Worm (Caenorhabditis elegans) whole organism, L1 larva: Measurements from ENCODE around the gene C34E10.10.

Source experiments
- C04F5.9 ChIP-seq: sonication (generic microtip); optimal IDR thresholded peaks from 2 replicates; lab custom pipeline; 2016; ENCODE audit warnings: missing genetic modification characterization, missing compliant biosample characterization
- C16A3.4 ChIP-seq: fragments of 150-350 bp; optimal IDR thresholded peaks from 2 replicates; lab custom pipeline; 2014; ENCODE audit warnings: missing biosample characterization, missing genetic modification characterization
- C34B4.2 ChIP-seq: sonication (generic microtip); optimal IDR thresholded peaks from 2 replicates; lab custom pipeline; 2017; ENCODE audit warnings: mild to moderate bottlenecking, missing genetic modification characterization, missing compliant biosample characterization
- F16B12.6 ChIP-seq: fragments of 150-350 bp; optimal IDR thresholded peaks from 2 replicates; lab custom pipeline; 2014; ENCODE audit warnings: missing biosample characterization, missing genetic modification characterization
- aha-1 ChIP-seq: fragments of 150-350 bp; optimal IDR thresholded peaks from 2 replicates; lab custom pipeline; 2014; ENCODE audit warnings: missing biosample characterization, missing genetic modification characterization
- alr-1 ChIP-seq: fragments of 200-800 bp; sonication (Bioruptor generic); optimal IDR thresholded peaks from 2 replicates; lab custom pipeline; 2018; ENCODE audit warnings: borderline replicate concordance, mild to moderate bottlenecking, missing genetic modification characterization, missing compliant biosample characterization
- aly-2 ChIP-seq: fragments of 150-350 bp; optimal IDR thresholded peaks from 2 replicates; lab custom pipeline; 2014; ENCODE audit warnings: missing biosample characterization, missing genetic modification characterization
- blmp-1 ChIP-seq: fragments of 150-350 bp; optimal IDR thresholded peaks from 2 replicates; lab custom pipeline; 2014; ENCODE audit warnings: missing biosample characterization, missing genetic modification characterization
- ceh-63 ChIP-seq: fragments of 200-800 bp; sonication (Bioruptor generic); optimal IDR thresholded peaks from 2 replicates; lab custom pipeline; 2018; ENCODE audit warnings: mild to moderate bottlenecking, missing genetic modification characterization, missing compliant biosample characterization
- ceh-90 ChIP-seq: sonication (generic microtip); optimal IDR thresholded peaks from 2 replicates; lab custom pipeline; 2016; ENCODE audit warnings: missing genetic modification characterization, missing compliant biosample characterization
- ces-1 ChIP-seq: fragments of 150-350 bp; optimal IDR thresholded peaks from 2 replicates; lab custom pipeline; 2014; ENCODE audit warnings: missing biosample characterization, missing genetic modification reagents, missing genetic modification characterization
- efl-1 ChIP-seq, 4 experiments: fragments of 150-350 bp; optimal IDR thresholded peaks in 3 of 4; peaks in 1 of 4; 1 replicate in 1 of 4; 2 replicates in 3 of 4; lab custom pipeline; 2014; ENCODE audit warnings: missing biosample characterization in 2 of 4, missing genetic modification characterization in 2 of 4, missing genetic modification reagents in 2 of 4
- ets-5 ChIP-seq: fragments of 200-800 bp; sonication (Bioruptor generic); IDR thresholded peaks from 2 replicates; pipeline ENCODE4 v1.3.6; 2022; ENCODE audit warnings: missing genetic modification characterization, missing compliant biosample characterization
- fkh-10 ChIP-seq: sonication (generic microtip); optimal IDR thresholded peaks from 2 replicates; lab custom pipeline; 2017; ENCODE audit warnings: missing biosample characterization, missing genetic modification reagents, missing genetic modification characterization
- fkh-8 ChIP-seq: sonication (generic microtip); optimal IDR thresholded peaks from 2 replicates; lab custom pipeline; 2016; ENCODE audit warnings: mild to moderate bottlenecking, missing genetic modification characterization, missing compliant biosample characterization
- fos-1 ChIP-seq: fragments of 150-350 bp; optimal IDR thresholded peaks from 2 replicates; lab custom pipeline; 2014; ENCODE audit warnings: missing biosample characterization, missing genetic modification characterization
- grh-1 ChIP-seq: fragments of 200-800 bp; sonication (Bioruptor generic); IDR thresholded peaks from 2 replicates; pipeline ENCODE4 v1.3.6; 2022; ENCODE audit warnings: missing genetic modification reagents, missing genetic modification characterization, missing compliant biosample characterization
- hlh-17 ChIP-seq: fragments of 200-800 bp; sonication (Bioruptor generic); optimal IDR thresholded peaks from 2 replicates; lab custom pipeline; 2018; ENCODE audit warnings: missing genetic modification characterization, mild to moderate bottlenecking, missing compliant biosample characterization, moderate library complexity, borderline replicate concordance
- hlh-4 ChIP-seq: sonication (generic microtip); optimal IDR thresholded peaks from 2 replicates; lab custom pipeline; 2016; ENCODE audit warnings: mild to moderate bottlenecking, missing genetic modification characterization, missing compliant biosample characterization
- irx-1 ChIP-seq: sonication (generic microtip); optimal IDR thresholded peaks from 2 replicates; lab custom pipeline; 2016; ENCODE audit warnings: missing genetic modification characterization, missing compliant biosample characterization
- lin-15B ChIP-seq: fragments of 150-350 bp; sonication (generic microtip); optimal IDR thresholded peaks from 3 replicates; lab custom pipeline; 2014; ENCODE audit warnings: missing biosample characterization, missing genetic modification characterization
- lin-35 ChIP-seq, 2 experiments: fragments of 150-350 bp; optimal IDR thresholded peaks; 2 replicates each; lab custom pipeline; 2014; ENCODE audit warnings: missing biosample characterization in 2 of 2, missing genetic modification characterization in 2 of 2, missing genetic modification reagents in 2 of 2
- lin-39 ChIP-seq: fragments of 150-350 bp; optimal IDR thresholded peaks from 2 replicates; lab custom pipeline; 2014; ENCODE audit warnings: missing biosample characterization, missing genetic modification reagents, missing genetic modification characterization
- lir-3 ChIP-seq: sonication (generic microtip); optimal IDR thresholded peaks from 2 replicates; lab custom pipeline; 2016; ENCODE audit warnings: mild to moderate bottlenecking, missing genetic modification characterization, moderate library complexity, missing compliant biosample characterization; ENCODE audit not compliant: poor library complexity
- lsy-2 ChIP-seq, 2 experiments: fragments of 150-350 bp; optimal IDR thresholded peaks; 2 replicates each; lab custom pipeline; 2014; ENCODE audit warnings: missing biosample characterization in 2 of 2, missing genetic modification characterization in 2 of 2
- mab-9 ChIP-seq: fragments of 200-800 bp; sonication (Bioruptor generic); IDR thresholded peaks from 2 replicates; pipeline ENCODE4 v1.3.6; 2022; ENCODE audit warnings: missing genetic modification reagents, missing genetic modification characterization, missing compliant biosample characterization
- mdl-1 ChIP-seq, 2 experiments: fragments of 150-350 bp; optimal IDR thresholded peaks; 2 replicates each; lab custom pipeline; 2014 to 2017; ENCODE audit warnings: missing biosample characterization in 2 of 2, missing genetic modification characterization in 2 of 2, inconsistent platforms in 1 of 2
- nhr-11 ChIP-seq: fragments of 150-350 bp; optimal IDR thresholded peaks from 2 replicates; lab custom pipeline; 2014; ENCODE audit warnings: missing biosample characterization, missing genetic modification characterization
- nhr-19 ChIP-seq: fragments of 200-800 bp; sonication (Bioruptor generic); conservative IDR thresholded peaks from 2 replicates; pipeline ENCODE4 v1.3.6; 2022; ENCODE audit warnings: missing genetic modification characterization, missing compliant biosample characterization
- nhr-20 ChIP-seq: sonication (generic microtip); optimal IDR thresholded peaks from 2 replicates; lab custom pipeline; 2016; ENCODE audit warnings: mild to moderate bottlenecking, missing genetic modification characterization, missing compliant biosample characterization
- nhr-47 ChIP-seq: sonication (generic microtip); optimal IDR thresholded peaks from 2 replicates; lab custom pipeline; 2016; ENCODE audit warnings: mild to moderate bottlenecking, missing genetic modification characterization, moderate library complexity, missing compliant biosample characterization
- nhr-71 ChIP-seq: sonication (generic microtip); optimal IDR thresholded peaks from 2 replicates; lab custom pipeline; 2016; ENCODE audit warnings: mild to moderate bottlenecking, missing genetic modification characterization, moderate library complexity, missing compliant biosample characterization
- nhr-76 ChIP-seq: sonication (generic microtip); optimal IDR thresholded peaks from 2 replicates; lab custom pipeline; 2017; ENCODE audit warnings: missing biosample characterization, missing genetic modification characterization
- nhr-77 ChIP-seq: fragments of 150-350 bp; optimal IDR thresholded peaks from 2 replicates; lab custom pipeline; 2014; ENCODE audit warnings: missing biosample characterization, missing genetic modification characterization
- nhr-84 ChIP-seq: sonication (generic microtip); optimal IDR thresholded peaks from 2 replicates; lab custom pipeline; 2017; ENCODE audit warnings: missing biosample characterization, missing genetic modification characterization
- nhr-85 ChIP-seq: sonication (generic microtip); peaks from one replicate; lab custom pipeline; 2016; ENCODE audit warnings: missing genetic modification characterization, inconsistent platforms, missing compliant biosample characterization
- pag-3 ChIP-seq: sonication (generic microtip); optimal IDR thresholded peaks from 2 replicates; lab custom pipeline; 2017; ENCODE audit warnings: missing genetic modification characterization, mild to moderate bottlenecking, missing compliant biosample characterization, antibody characterized with exemption, borderline replicate concordance; ENCODE audit not compliant: insufficient read depth
- pax-3 ChIP-seq: fragments of 200-800 bp; sonication (Bioruptor generic); optimal IDR thresholded peaks from 2 replicates; lab custom pipeline; 2018; ENCODE audit warnings: mild to moderate bottlenecking, missing genetic modification characterization, moderate library complexity, missing compliant biosample characterization
- pqm-1 ChIP-seq: sonication (generic microtip); optimal IDR thresholded peaks from 3 replicates; lab custom pipeline; 2017; ENCODE audit warnings: missing biosample characterization, missing genetic modification characterization
- skn-1 ChIP-seq: fragments of 150-350 bp; optimal IDR thresholded peaks from 2 replicates; lab custom pipeline; 2014; ENCODE audit warnings: missing biosample characterization, missing genetic modification characterization
- snpc-4 ChIP-seq: fragments of 150-350 bp; optimal IDR thresholded peaks from 2 replicates; lab custom pipeline; 2014; ENCODE audit warnings: missing biosample characterization, missing genetic modification characterization
- sox-4 ChIP-seq: sonication (generic microtip); optimal IDR thresholded peaks from 2 replicates; lab custom pipeline; 2016; ENCODE audit warnings: missing genetic modification characterization, missing compliant biosample characterization
- sup-37 ChIP-seq: fragments of 200-800 bp; sonication (Bioruptor generic); optimal IDR thresholded peaks from 2 replicates; lab custom pipeline; 2018; ENCODE audit warnings: mild to moderate bottlenecking, missing genetic modification characterization, missing compliant biosample characterization
- swsn-7 ChIP-seq: sonication (generic microtip); optimal IDR thresholded peaks from 2 replicates; lab custom pipeline; 2016; ENCODE audit warnings: missing genetic modification characterization, missing compliant biosample characterization
- tbx-2 ChIP-seq: sonication (generic microtip); optimal IDR thresholded peaks from 2 replicates; lab custom pipeline; 2016; ENCODE audit warnings: missing genetic modification characterization, missing compliant biosample characterization
- unc-130 ChIP-seq: fragments of 150-350 bp; optimal IDR thresholded peaks from 2 replicates; lab custom pipeline; 2017; ENCODE audit warnings: missing biosample characterization, missing genetic modification characterization, inconsistent platforms
- unc-62 ChIP-seq: fragments of 150-350 bp; optimal IDR thresholded peaks from 2 replicates; lab custom pipeline; 2014; ENCODE audit warnings: missing biosample characterization, missing genetic modification reagents, missing genetic modification characterization
- vab-15 ChIP-seq: sonication (generic microtip); optimal IDR thresholded peaks from 2 replicates; lab custom pipeline; 2017; ENCODE audit warnings: missing genotype, mild to moderate bottlenecking, missing genetic modification characterization, missing compliant biosample characterization
- xbp-1 ChIP-seq: sonication (generic microtip); optimal IDR thresholded peaks from 2 replicates; lab custom pipeline; 2016; ENCODE audit warnings: missing genetic modification characterization, missing compliant biosample characterization
- zag-1 ChIP-seq: fragments of 150-350 bp; optimal IDR thresholded peaks from 2 replicates; lab custom pipeline; 2014; ENCODE audit warnings: missing biosample characterization, missing genetic modification characterization
- zip-4 ChIP-seq: fragments of 200-800 bp; sonication (Bioruptor generic); optimal IDR thresholded peaks from 2 replicates; lab custom pipeline; 2018; ENCODE audit warnings: mild to moderate bottlenecking, missing genetic modification characterization, moderate library complexity, missing compliant biosample characterization
- ztf-4 ChIP-seq: fragments of 150-350 bp; optimal IDR thresholded peaks from 2 replicates; lab custom pipeline; 2014; ENCODE audit warnings: missing biosample characterization, missing genetic modification characterization

C34E10.10 gene

DNA sequence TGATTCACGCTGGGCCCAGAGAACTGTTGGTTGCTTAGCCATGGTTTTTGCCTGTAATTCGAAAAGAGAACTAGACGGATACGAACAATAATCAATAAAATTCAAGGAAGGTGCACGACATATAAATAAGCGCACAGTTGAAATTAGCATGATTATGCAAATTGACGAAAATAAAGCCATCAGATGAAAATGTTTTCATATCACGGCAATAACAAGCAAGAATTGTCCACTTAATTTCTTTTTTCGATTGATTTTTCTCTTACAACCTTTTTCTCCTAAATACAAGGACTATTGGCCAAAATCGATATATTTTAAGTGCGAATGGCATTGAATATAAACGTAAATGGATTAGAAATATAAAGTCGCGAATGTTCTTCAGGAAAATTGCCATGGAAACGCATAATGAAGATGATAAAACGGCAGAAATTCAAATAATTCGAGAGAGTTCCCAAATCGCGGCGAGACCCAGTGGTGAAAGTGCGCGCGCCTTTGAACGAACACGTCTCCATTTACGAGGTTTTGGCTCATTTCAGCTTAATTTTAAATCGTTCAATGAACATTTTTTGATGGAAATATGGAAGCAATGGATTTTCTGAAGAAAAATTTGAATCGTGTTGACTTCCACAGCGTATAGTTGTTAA lies 47.2 kb upstream of the C34E10.10 start, which contains the start of the genes daf-41 and toc-1 (continued):
- TF ChIP-seq nhr-84 (tag; lab: Kevin White, UChicago) (no peak), tbx-2 (tag; lab: Kevin White, UChicago) (no peak), ceh-63 (GFP tag; lab: Kevin White, UChicago) (no peak), xbp-1 (peak; percentile 40), C34B4.2 (tag; lab: Kevin White, UChicago) (no peak), nhr-19 (GFP tag; lab: Robert Waterston, UW) (peak; percentile 18; the same call in 1 of the 2 replicates), ztf-4 (tag; lab: Kevin White, UChicago) (no peak), zag-1 (no peak), pax-3 (tag; lab: Kevin White, UChicago) (no peak), hlh-4 (tag; lab: Kevin White, UChicago) (no peak), blmp-1 (tag; lab: Kevin White, UChicago) (peak; percentile 72), hlh-17 (GFP tag; lab: Kevin White, UChicago) (no peak), ceh-90 (peak; percentile 18), skn-1 (tag; lab: Kevin White, UChicago) (peak; percentile 77), lin-15B (peak; percentile 10), swsn-7 (tag; lab: Kevin White, UChicago) (peak; percentile 44), lin-39 (no peak), lsy-2 (tag; optimal IDR thresholded peaks at IDR 0.05; lab: Kevin White, UChicago) (peak; percentile 69 to 73), C04F5.9 (tag; lab: Kevin White, UChicago) (no peak), F16B12.6 (tag; lab: Kevin White, UChicago) (peak; percentile 13), lir-3 (no peak), unc-130 (tag; lab: Kevin White, UChicago) (peak; percentile 17), sox-4 (tag; lab: Kevin White, UChicago) (no peak), fkh-10 (GFP tag; lab: Kevin White, UChicago) (no peak), nhr-71 (tag; lab: Kevin White, UChicago) (peak; percentile 59), pag-3 (tag; lab: Kevin White, UChicago) (no peak), lin-35 (GFP tag; optimal IDR thresholded peaks at IDR 0.05; lab: Kevin White, UChicago) (peak; percentile 72 to 77), vab-15 (tag; lab: Kevin White, UChicago) (no peak), pqm-1 (tag; lab: Kevin White, UChicago) (no peak), grh-1 (GFP tag; lab: Robert Waterston, UW) (no peak), efl-1 (optimal IDR thresholded peaks at IDR 0.05; lab: Kevin White, UChicago) (peak; percentile 50 to 68), efl-1 (GFP tag; optimal IDR thresholded peaks at IDR 0.05 in 1 of 2; lab: Kevin White, UChicago) (peak; percentile 68 to 91), nhr-11 (tag; lab: Kevin White, UChicago) (no peak), ets-5 (no peak), fkh-8 (peak; percentile 81), snpc-4 (no peak), nhr-20 (tag; lab: Kevin White, UChicago) (peak; percentile 31), unc-62 (GFP tag; lab: Kevin White, UChicago) (no peak), aly-2 (tag; lab: Kevin White, UChicago) (no peak), irx-1 (no peak), nhr-77 (tag; lab: Kevin White, UChicago) (no peak), C16A3.4 (tag; lab: Kevin White, UChicago) (peak; percentile 57), nhr-85 (tag; lab: Kevin White, UChicago) (no peak), mdl-1 (tag; optimal IDR thresholded peaks at IDR 0.05; lab: Kevin White, UChicago) (peak in 1 of 2 experiments; percentile 24), zip-4 (GFP tag; lab: Kevin White, UChicago) (no peak), mab-9 (GFP tag; lab: Robert Waterston, UW) (no peak), sup-37 (GFP tag; lab: Kevin White, UChicago) (no peak), nhr-76 (tag; lab: Kevin White, UChicago) (no peak), nhr-47 (tag; lab: Kevin White, UChicago) (peak; percentile 47), alr-1 (tag; lab: Kevin White, UChicago) (no peak), aha-1 (tag; lab: Kevin White, UChicago) (no peak), fos-1 (tag; lab: Kevin White, UChicago) (peak; percentile 20), ces-1 (GFP tag; lab: Kevin White, UChicago) (no peak)
